Fruit fly (Drosophila melanogaster): Measurements from ENCODE around the gene oaf.

Gene oaf

DNA sequence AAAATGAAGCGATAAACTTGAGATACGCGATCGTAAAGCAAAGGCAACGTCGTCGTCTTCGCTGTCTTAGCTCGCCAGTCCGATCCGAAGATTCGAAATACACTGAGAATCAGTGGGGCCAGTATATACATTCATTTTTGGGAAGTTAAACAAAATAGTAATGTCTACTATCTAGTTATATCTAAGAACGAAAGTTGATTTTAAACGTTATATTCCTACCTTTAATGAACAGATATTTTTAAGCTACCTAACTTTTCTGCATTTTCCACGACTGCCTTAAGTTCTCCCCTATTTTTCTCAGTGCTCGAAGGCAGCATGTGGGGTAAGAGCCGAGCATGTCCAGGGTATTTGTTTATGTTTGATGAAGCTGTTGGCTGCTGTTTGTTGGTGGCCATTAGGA lies 5.9 kb upstream of the oaf start (continued):
- TF ChIP-seq CG17186 (GFP tag; optimal IDR thresholded peaks at IDR 0.05) (no peak), CG7987 (GFP tag; optimal IDR thresholded peaks at IDR 0.05) (no peak), Blimp-1 (GFP tag; optimal IDR thresholded peaks at IDR 0.05) (peak; percentile 13), CG11504 (tag; optimal IDR thresholded peaks at IDR 0.05) (peak; percentile 16), chm (GFP tag; IDR thresholded peaks at IDR 0.05) (no peak), Lhr (GFP tag; optimal IDR thresholded peaks at IDR 0.05) (no peak), corto (GFP tag; optimal IDR thresholded peaks at IDR 0.05) (peak; percentile 39), fd96Cb (tag; optimal IDR thresholded peaks at IDR 0.05) (peak; percentile 18), CG7839 (tag; optimal IDR thresholded peaks at IDR 0.05) (peak; percentile 1), chif (GFP tag; optimal IDR thresholded peaks at IDR 0.05) (peak in 1 of 2 experiments; percentile 14), gem (tag; optimal IDR thresholded peaks at IDR 0.05) (peak; percentile 41), CG9727 (GFP tag; optimal IDR thresholded peaks at IDR 0.05) (peak; percentile 19), CG2116 (GFP tag; optimal IDR thresholded peaks at IDR 0.05) (no peak), sens (GFP tag) (peak; percentile 45), CG14710 (tag; optimal IDR thresholded peaks at IDR 0.05) (peak; percentile 32), chinmo (GFP tag; IDR thresholded peaks at IDR 0.05; ENCODE audit: partially characterized antibody) (no peak), Drgx (GFP tag; IDR thresholded peaks at IDR 0.05) (peak; percentile 50), lola (GFP tag; optimal IDR thresholded peaks at IDR 0.05) (peak in 1 of 3 experiments; percentile 38), lbe (GFP tag; optimal IDR thresholded peaks at IDR 0.05) (peak; percentile 56), phol (tag; optimal IDR thresholded peaks at IDR 0.05) (peak; percentile 21), Sox100B (GFP tag; optimal IDR thresholded peaks at IDR 0.05) (no peak), row (GFP tag; IDR thresholded peaks at IDR 0.05) (0 out of 3 replicates have a peak, but pooled peaks have one; percentile 17)

DNA sequence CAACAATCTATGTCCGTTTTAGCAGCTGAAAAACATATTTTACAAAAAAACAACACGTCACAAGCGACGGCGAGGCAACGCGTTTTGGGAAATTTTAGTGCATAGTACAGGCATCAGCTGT lies 324 bp upstream of the oaf start, which contains the start of gene Slh:
Gene Slh (minus strand): TSS at position 101 of the 121 bp plus-strand sequence.
- TF ChIP-seq MESR4 (GFP tag; optimal IDR thresholded peaks at IDR 0.05): peak; percentile 51
- TF ChIP-seq Xbp1 (GFP tag; optimal IDR thresholded peaks at IDR 0.05): no peak
- no peak for TF ChIP-seq CG17568 (GFP tag; optimal IDR thresholded peaks at IDR 0.05)
- no peak for TF ChIP-seq cato (GFP tag; optimal IDR thresholded peaks at IDR 0.05; ENCODE audit: borderline replicate concordance)
- no peak for TF ChIP-seq danr (GFP tag; IDR thresholded peaks at IDR 0.05)
- TF ChIP-seq jigr1 (GFP tag; IDR thresholded peaks at IDR 0.05): no peak
- no peak for TF ChIP-seq CG16863 (GFP tag; optimal IDR thresholded peaks at IDR 0.05)
- TF ChIP-seq CG6689 (GFP tag; IDR thresholded peaks at IDR 0.05): no peak

DNA sequence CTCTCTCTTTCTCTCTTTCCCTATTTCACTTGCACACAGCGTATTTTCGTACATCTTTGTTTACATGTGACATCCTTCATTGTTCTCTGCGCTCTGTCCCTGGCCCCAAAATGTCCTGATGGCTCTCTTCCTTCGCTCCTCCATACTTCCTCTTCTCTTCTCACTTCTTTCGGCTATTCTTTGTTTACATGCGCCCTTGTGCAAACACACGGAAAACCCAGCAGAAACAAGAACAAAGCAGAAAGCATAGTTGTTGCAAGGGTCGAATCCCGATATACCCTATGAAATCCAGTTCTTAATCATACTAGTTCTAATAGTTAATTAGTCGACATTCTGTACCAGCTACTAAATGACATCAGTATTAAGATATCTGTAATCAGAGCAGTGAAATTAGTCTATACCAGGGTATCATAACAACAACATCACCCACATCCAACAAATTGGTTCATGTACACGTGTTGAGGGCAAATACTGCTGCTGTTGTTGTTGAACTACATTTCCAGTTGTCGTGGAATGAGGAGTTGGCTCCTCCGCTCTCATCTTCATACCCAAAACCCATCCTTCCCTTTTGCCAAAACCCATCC lies 1.9 kb downstream of the oaf start:
- TF ChIP-seq Antp (GFP tag; optimal IDR thresholded peaks at IDR 0.05) (peak; percentile 46), Meics (GFP tag; optimal IDR thresholded peaks at IDR 0.05) (peak; percentile 8), Ets65A (GFP tag) (peak; percentile 48), Max (GFP tag; optimal IDR thresholded peaks at IDR 0.05) (peak; percentile 23), CG12104 (GFP tag; optimal IDR thresholded peaks at IDR 0.05) (peak; percentile 8), CG1602 (GFP tag; optimal IDR thresholded peaks at IDR 0.05) (peak; percentile 13), Ravus (GFP tag; IDR thresholded peaks at IDR 0.05) (no peak), CG2678 (tag; optimal IDR thresholded peaks at IDR 0.05) (peak; percentile 45), grau (tag; optimal IDR thresholded peaks at IDR 0.05) (peak; percentile 1), ac (GFP tag; optimal IDR thresholded peaks at IDR 0.05) (no peak), CG11504 (tag; optimal IDR thresholded peaks at IDR 0.05) (peak; percentile 49), CG10209 (GFP tag; optimal IDR thresholded peaks at IDR 0.05) (peak; percentile 33), Doc2 (GFP tag; IDR thresholded peaks at IDR 0.05) (no peak), CG8388 (GFP tag; optimal IDR thresholded peaks at IDR 0.05) (no peak), Xrp1 (GFP tag; IDR thresholded peaks at IDR 0.05) (0 out of 2 replicates have a peak, but pooled peaks have one; percentile 23), scrt (GFP tag; optimal IDR thresholded peaks at IDR 0.05) (no peak), CG11723 (GFP tag; optimal IDR thresholded peaks at IDR 0.05) (peak; percentile 19), Asciz (GFP tag; optimal IDR thresholded peaks at IDR 0.05) (peak; percentile 32), lbe (GFP tag; optimal IDR thresholded peaks at IDR 0.05) (no peak), Atf-2 (GFP tag; optimal IDR thresholded peaks at IDR 0.05) (peak; percentile 39), usp (GFP tag; optimal IDR thresholded peaks at IDR 0.05) (no peak)
